Fruit fly (Drosophila melanogaster) whole organism, embryonic: ENCODE measurements around the gene CG13962.

Experiments
- Antp ChIP-seq: fragments of 200-800 bp; sonication (Bioruptor generic); optimal IDR thresholded peaks from 3 replicates; lab custom pipeline; 2016; ENCODE audit warnings: missing biosample characterization, missing genetic modification characterization
- Bdp1 ChIP-seq: fragments of 200-800 bp; sonication (Bioruptor generic); optimal IDR thresholded peaks from 3 replicates; lab custom pipeline; 2016; ENCODE audit warnings: missing biosample characterization, missing genetic modification characterization
- CG10565 ChIP-seq: fragments of 200-800 bp; sonication (Bioruptor generic); optimal IDR thresholded peaks from 3 replicates; lab custom pipeline; 2016; ENCODE audit warnings: missing biosample characterization, mild to moderate bottlenecking, missing genetic modification characterization
- CG10654 ChIP-seq: fragments of 200-800 bp; sonication (Bioruptor generic); optimal IDR thresholded peaks from 2 replicates; lab custom pipeline; 2016; ENCODE audit warnings: missing biosample characterization, missing genetic modification characterization
- CG10959 ChIP-seq: fragments of 200-800 bp; sonication (Bioruptor generic); IDR thresholded peaks from 2 replicates; pipeline ENCODE4 v1.3.6; 2022; ENCODE audit warnings: missing biosample characterization, missing genetic modification characterization
- CG11247 ChIP-seq: fragments of 200-800 bp; sonication (Bioruptor generic); IDR thresholded peaks from 2 replicates; pipeline ENCODE4 v1.3.6; 2022; ENCODE audit warnings: missing biosample characterization, missing genetic modification characterization
- CG12071 ChIP-seq: fragments of 200-800 bp; sonication (Bioruptor generic); optimal IDR thresholded peaks from 3 replicates; lab custom pipeline; 2018; ENCODE audit warnings: missing biosample characterization, mild to moderate bottlenecking, missing genetic modification characterization
- CG12299 ChIP-seq: fragments of 200-800 bp; sonication (Bioruptor generic); optimal IDR thresholded peaks from 2 replicates; lab custom pipeline; 2018; ENCODE audit warnings: missing biosample characterization, mild to moderate bottlenecking, missing genetic modification characterization
- CG14050 ChIP-seq: fragments of 200-800 bp; sonication (Bioruptor generic); IDR thresholded peaks from 3 replicates; pipeline ENCODE4 v1.3.6; 2022; ENCODE audit warnings: missing biosample characterization, missing genetic modification characterization
- CG15479 ChIP-seq: fragments of 200-800 bp; sonication (Bioruptor generic); optimal IDR thresholded peaks from 3 replicates; lab custom pipeline; 2019; ENCODE audit warnings: missing biosample characterization, mild to moderate bottlenecking, missing genetic modification characterization, moderate library complexity
- CG1832 ChIP-seq: fragments of 200-800 bp; sonication (Bioruptor generic); optimal IDR thresholded peaks from 2 replicates; lab custom pipeline; 2017; ENCODE audit warnings: missing biosample characterization, mild to moderate bottlenecking, missing genetic modification characterization, inconsistent platforms
- CG31388 ChIP-seq: fragments of 200-800 bp; sonication (Bioruptor generic); optimal IDR thresholded peaks from 2 replicates; lab custom pipeline; 2016; ENCODE audit warnings: missing biosample characterization, missing genetic modification characterization
- CG32767 ChIP-seq: fragments of 200-800 bp; sonication (Bioruptor generic); IDR thresholded peaks from 2 replicates; pipeline ENCODE4 v1.3.6; 2022; ENCODE audit warnings: missing biosample characterization, missing genetic modification characterization
- CG34376 ChIP-seq: fragments of 200-800 bp; sonication (Bioruptor generic); optimal IDR thresholded peaks from 2 replicates; lab custom pipeline; 2018; ENCODE audit warnings: missing biosample characterization, mild to moderate bottlenecking, missing genetic modification characterization
- CG4328 ChIP-seq: fragments of 200-800 bp; sonication (Bioruptor generic); optimal IDR thresholded peaks from 3 replicates; lab custom pipeline; 2017; ENCODE audit warnings: missing biosample characterization, missing genetic modification reagents, missing genetic modification characterization
- CG4404 ChIP-seq: fragments of 200-800 bp; sonication (Bioruptor generic); IDR thresholded peaks from 2 replicates; pipeline ENCODE4 v1.3.6; 2022; ENCODE audit warnings: missing biosample characterization, missing genetic modification characterization
- CG4424 ChIP-seq: fragments of 200-800 bp; sonication (Bioruptor generic); optimal IDR thresholded peaks from 3 replicates; lab custom pipeline; 2016; ENCODE audit warnings: missing biosample characterization, missing genetic modification characterization
- CG4730 ChIP-seq: fragments of 200-800 bp; sonication (Bioruptor generic); IDR thresholded peaks from 2 replicates; pipeline ENCODE4 v1.3.6; 2022; ENCODE audit warnings: missing biosample characterization, missing genetic modification characterization
- CG6175 ChIP-seq: fragments of 200-800 bp; sonication (Bioruptor generic); IDR thresholded peaks from 3 replicates; pipeline ENCODE4 v1.3.6; 2022; ENCODE audit warnings: missing biosample characterization, missing genetic modification characterization
- CG7271 ChIP-seq: fragments of 200-800 bp; sonication (Bioruptor generic); optimal IDR thresholded peaks from 2 replicates; lab custom pipeline; 2018; ENCODE audit warnings: missing biosample characterization, mild to moderate bottlenecking, missing genetic modification characterization, moderate library complexity
- CG8290 ChIP-seq, 3 experiments: fragments of 200-800 bp; sonication (Bioruptor generic); optimal IDR thresholded peaks; 2 replicates each; lab custom pipeline; 2016 to 2019; ENCODE audit warnings: missing biosample characterization in 3 of 3, missing genetic modification characterization in 3 of 3, mild to moderate bottlenecking in 2 of 3, moderate library complexity in 1 of 3
- CG9797 ChIP-seq: fragments of 200-800 bp; sonication (Bioruptor generic); optimal IDR thresholded peaks from 3 replicates; lab custom pipeline; 2018; ENCODE audit warnings: missing biosample characterization, mild to moderate bottlenecking, missing genetic modification characterization
- GATAe ChIP-seq: fragments of 200-800 bp; sonication (Bioruptor generic); conservative IDR thresholded peaks from 2 replicates; pipeline ENCODE4 v1.3.6; 2022; ENCODE audit warnings: missing biosample characterization, missing genetic modification characterization
- H15 ChIP-seq: fragments of 200-800 bp; sonication (Bioruptor generic); IDR thresholded peaks from 3 replicates; pipeline ENCODE4 v1.3.6; 2022; ENCODE audit warnings: missing biosample characterization, missing genetic modification characterization
- HHEX ChIP-seq: fragments of 200-800 bp; sonication (Bioruptor generic); optimal IDR thresholded peaks from 3 replicates; lab custom pipeline; 2017; ENCODE audit warnings: missing biosample characterization, mild to moderate bottlenecking, missing genetic modification characterization, missing genetic modification reagents
- HLH4C ChIP-seq: fragments of 200-800 bp; sonication (Bioruptor generic); IDR thresholded peaks from 3 replicates; pipeline ENCODE4 v1.3.6; 2022; ENCODE audit warnings: missing biosample characterization, missing genetic modification characterization; ENCODE audit not compliant: partially characterized antibody
- Mes4 ChIP-seq: fragments of 200-800 bp; sonication (Bioruptor generic); optimal IDR thresholded peaks from 2 replicates; lab custom pipeline; 2016; ENCODE audit warnings: missing biosample characterization, missing genetic modification characterization
- NFAT ChIP-seq: fragments of 200-800 bp; sonication (Bioruptor generic); IDR thresholded peaks from 2 replicates; pipeline ENCODE4 v1.3.6; 2022; ENCODE audit warnings: missing biosample characterization, missing genetic modification characterization
- Nf-YC ChIP-seq: fragments of 200-800 bp; optimal IDR thresholded peaks from 3 replicates; lab custom pipeline; 2019; ENCODE audit warnings: missing biosample characterization, mild to moderate bottlenecking, missing genetic modification characterization, moderate library complexity
- Sin3A ChIP-seq: fragments of >200 bp; optimal IDR thresholded peaks from 2 replicates; lab custom pipeline; 2018
- Sox100B ChIP-seq: fragments of 200-800 bp; sonication (Bioruptor generic); optimal IDR thresholded peaks from 3 replicates; lab custom pipeline; 2018; ENCODE audit warnings: missing biosample characterization, mild to moderate bottlenecking, missing genetic modification characterization
- Sry-δ ChIP-seq: fragments of 200-800 bp; sonication (Bioruptor generic); optimal IDR thresholded peaks from 2 replicates; lab custom pipeline; 2016; ENCODE audit warnings: missing biosample characterization, missing genetic modification characterization
- ash1 ChIP-seq: fragments of 200-800 bp; sonication (Bioruptor generic); optimal IDR thresholded peaks from 2 replicates; lab custom pipeline; 2018; ENCODE audit warnings: missing biosample characterization, mild to moderate bottlenecking, missing genetic modification characterization
- cas ChIP-seq: fragments of 200-800 bp; sonication (Bioruptor generic); IDR thresholded peaks from 2 replicates; pipeline ENCODE4 v1.3.6; 2022; ENCODE audit warnings: missing biosample characterization, missing genetic modification characterization
- caup ChIP-seq: fragments of 200-800 bp; sonication (Bioruptor generic); optimal IDR thresholded peaks from 3 replicates; lab custom pipeline; 2017; ENCODE audit warnings: missing biosample characterization, mild to moderate bottlenecking, missing genetic modification characterization, moderate library complexity; ENCODE audit not compliant: severe bottlenecking
- da ChIP-seq: fragments of 200-800 bp; sonication (Bioruptor generic); optimal IDR thresholded peaks from 2 replicates; lab custom pipeline; 2016; ENCODE audit warnings: missing biosample characterization, missing genetic modification characterization
- gcm ChIP-seq: fragments of 200-800 bp; sonication (Bioruptor generic); optimal IDR thresholded peaks from 2 replicates; lab custom pipeline; 2019; ENCODE audit warnings: missing biosample characterization, mild to moderate bottlenecking, missing genetic modification characterization, moderate library complexity
- gfzf ChIP-seq: fragments of 200-800 bp; sonication (Bioruptor generic); optimal IDR thresholded peaks from 2 replicates; lab custom pipeline; 2016; ENCODE audit warnings: missing biosample characterization, mild to moderate bottlenecking, missing genetic modification characterization, moderate library complexity
- hbn ChIP-seq: fragments of 200-800 bp; sonication (Bioruptor generic); IDR thresholded peaks from 2 replicates; pipeline ENCODE4 v1.3.6; 2022; ENCODE audit warnings: missing biosample characterization, missing genetic modification characterization; ENCODE audit not compliant: partially characterized antibody
- inv ChIP-seq: fragments of 200-800 bp; sonication (Bioruptor generic); IDR thresholded peaks from 2 replicates; pipeline ENCODE4 v1.3.6; 2022; ENCODE audit warnings: missing biosample characterization, missing genetic modification characterization; ENCODE audit not compliant: partially characterized antibody
- jigr1 ChIP-seq: fragments of 200-800 bp; sonication (Bioruptor generic); IDR thresholded peaks from 3 replicates; pipeline ENCODE4 v1.3.6; 2022; ENCODE audit warnings: missing biosample characterization, missing genetic modification characterization
- ken ChIP-seq: fragments of 200-800 bp; sonication (Bioruptor generic); IDR thresholded peaks from 3 replicates; pipeline ENCODE4 v1.3.6; 2022; ENCODE audit warnings: missing biosample characterization, missing genetic modification characterization
- lab ChIP-seq: fragments of 200-800 bp; sonication (Bioruptor generic); optimal IDR thresholded peaks from 3 replicates; lab custom pipeline; 2017; ENCODE audit warnings: missing biosample characterization, missing genetic modification characterization, mild to moderate bottlenecking, moderate library complexity, missing genetic modification reagents
- mam ChIP-seq: fragments of 200-800 bp; sonication (Bioruptor generic); optimal IDR thresholded peaks from 3 replicates; lab custom pipeline; 2016; ENCODE audit warnings: missing biosample characterization, missing genetic modification characterization
- prd ChIP-seq, 3 experiments: fragments of >200 bp in 2 of 3; fragments of 200-800 bp in 1 of 3; sonication (Bioruptor generic) in 1 of 3; optimal IDR thresholded peaks in 2 of 3; IDR thresholded peaks in 1 of 3; 2 replicates in 2 of 3; 3 replicates in 1 of 3; pipeline versions ENCODE4 v1.3.6 to Lab custom; 2017 to 2022; ENCODE audit warnings: missing biosample characterization in 1 of 3, missing genetic modification characterization in 1 of 3
- pum ChIP-seq: fragments of 200-800 bp; sonication (Bioruptor generic); optimal IDR thresholded peaks from 2 replicates; lab custom pipeline; 2016; ENCODE audit warnings: missing biosample characterization, missing genetic modification characterization
- rib ChIP-seq: fragments of 200-800 bp; sonication (Bioruptor generic); IDR thresholded peaks from 2 replicates; pipeline ENCODE4 v1.3.6; 2022; ENCODE audit warnings: missing biosample characterization, missing genetic modification characterization
- trh ChIP-seq: fragments of 200-800 bp; sonication (Bioruptor generic); optimal IDR thresholded peaks from 2 replicates; lab custom pipeline; 2016; ENCODE audit warnings: missing biosample characterization, missing genetic modification characterization

The CG13962 gene

dm6 chr2L:19791321-19792281 is 22.7 kb downstream of the CG13962 start, which contains the start of the genes CdGAPr and CG10466 (continued):
- no peak for TF ChIP-seq GATAe (GFP tag; lab: Robert Waterston, UW)
- TF ChIP-seq mam, result no peak
- TF ChIP-seq Mes4 (GFP tag; lab: Kevin White, UChicago), result peak; percentile 1
- no peak for TF ChIP-seq CG4328 (GFP tag; lab: Kevin White, UChicago)
- TF ChIP-seq Sry-δ (GFP tag; lab: Kevin White, UChicago), result peak; percentile 55
- no peak for TF ChIP-seq da
- no peak for TF ChIP-seq CG8290 (GFP tag; optimal IDR thresholded peaks at IDR 0.05; lab: Kevin White, UChicago)
- peak in 1 of 2 experiments; percentile 58 for TF ChIP-seq CG8290 (tag; optimal IDR thresholded peaks at IDR 0.05; lab: Kevin White, UChicago)
- no peak for TF ChIP-seq CG14050 (GFP tag; lab: Robert Waterston, UW)
- peak; percentile 62 for TF ChIP-seq CG7271
- no peak for TF ChIP-seq Antp
- TF ChIP-seq prd (optimal IDR thresholded peaks at IDR 0.05; lab: Kevin White, UChicago), result no peak
- no peak for TF ChIP-seq prd (GFP tag; IDR thresholded peaks at IDR 0.05; lab: Robert Waterston, UW)
- TF ChIP-seq CG9797 (GFP tag; lab: Kevin White, UChicago), result peak; percentile 92
- no peak for TF ChIP-seq CG32767 (GFP tag; lab: Robert Waterston, UW)
- peak; percentile 25 for TF ChIP-seq CG4424
- TF ChIP-seq Sin3A, result peak; percentile 54
- TF ChIP-seq H15 (GFP tag; lab: Robert Waterston, UW), result no peak
- TF ChIP-seq NFAT (GFP tag; lab: Robert Waterston, UW), result 0 out of 2 replicates have a peak, but pooled peaks have one; percentile 18
- 0 out of 3 replicates have a peak, but pooled peaks have one; percentile 11 for TF ChIP-seq CG6175
- no peak for TF ChIP-seq CG11247 (GFP tag; lab: Robert Waterston, UW)
- no peak for TF ChIP-seq CG34376
- TF ChIP-seq jigr1, result no peak
- no peak for TF ChIP-seq CG15479
- no peak for TF ChIP-seq CG10654 (GFP tag; lab: Kevin White, UChicago)
- TF ChIP-seq Sox100B (GFP tag; lab: Kevin White, UChicago), result no peak
- no peak for TF ChIP-seq ken (GFP tag; lab: Robert Waterston, UW)
- peak; percentile 52 for TF ChIP-seq CG12299
- no peak for TF ChIP-seq inv
- no peak for TF ChIP-seq gcm (GFP tag; lab: Kevin White, UChicago)
- no peak for TF ChIP-seq cas (GFP tag; lab: Robert Waterston, UW)
- no peak for TF ChIP-seq rib (GFP tag; lab: Robert Waterston, UW)
- TF ChIP-seq CG4404 (GFP tag; lab: Robert Waterston, UW), result no peak
- TF ChIP-seq CG10565 (GFP tag; lab: Kevin White, UChicago), result no peak
- TF ChIP-seq HLH4C (GFP tag; lab: Robert Waterston, UW), result peak; percentile 38; the same call in 1 of the 3 replicates
- TF ChIP-seq CG12071 (GFP tag; lab: Kevin White, UChicago), result peak; percentile 26
- peak; percentile 0 for TF ChIP-seq caup (GFP tag; lab: Kevin White, UChicago)
- no peak for TF ChIP-seq hbn (GFP tag; lab: Robert Waterston, UW)
- TF ChIP-seq CG31388, result no peak
- no peak for TF ChIP-seq CG1832 (GFP tag; lab: Kevin White, UChicago)
- TF ChIP-seq Nf-YC (tag; lab: Kevin White, UChicago), result peak; percentile 21
- no peak for TF ChIP-seq ash1
- no peak for TF ChIP-seq CG10959 (GFP tag; lab: Robert Waterston, UW)
- no peak for TF ChIP-seq HHEX
- TF ChIP-seq pum (GFP tag; lab: Kevin White, UChicago), result no peak
- TF ChIP-seq lab, result peak; percentile 42
- TF ChIP-seq gfzf, result peak; percentile 97
- no peak for TF ChIP-seq CG4730 (GFP tag; lab: Robert Waterston, UW)
- no peak for TF ChIP-seq Bdp1
- no peak for TF ChIP-seq trh (GFP tag; lab: Kevin White, UChicago)
